Worm (Caenorhabditis elegans): Measurements from ENCODE around the gene T07F8.1.

DNA sequence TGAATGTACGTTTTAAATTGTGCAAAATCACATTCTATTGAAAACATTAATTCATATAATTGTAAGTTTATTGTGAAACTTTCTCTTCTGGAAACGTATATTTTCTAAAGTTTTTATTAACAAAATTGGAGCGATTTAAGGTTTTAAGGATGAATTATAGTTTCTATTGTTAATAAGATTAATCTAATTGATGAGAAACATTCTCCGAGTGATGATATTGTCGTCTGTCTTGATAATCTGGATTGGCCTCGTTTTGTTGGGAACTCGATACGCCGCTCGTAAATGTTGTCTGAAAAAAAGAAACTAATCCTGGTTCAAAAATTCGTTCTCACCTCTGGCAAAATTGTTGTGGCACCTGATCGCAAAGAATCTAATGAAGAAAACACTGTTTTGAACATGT is 41.9 kb upstream of the T07F8.1 start:
- TF ChIP-seq unc-62 (GFP tag; optimal IDR thresholded peaks at IDR 0.05 in 1 of 2), result no peak
- TF ChIP-seq unc-62 (tag; optimal IDR thresholded peaks at IDR 0.05), result no peak
- no peak for TF ChIP-seq php-3 (GFP tag; IDR thresholded peaks at IDR 0.05)
- TF ChIP-seq lin-38 (GFP tag; IDR thresholded peaks at IDR 0.05), result peak; percentile 37; the same call in 1 of the 2 replicates
- no peak for TF ChIP-seq unc-39 (tag; optimal IDR thresholded peaks at IDR 0.05)
- TF ChIP-seq R02D3.7 (tag; optimal IDR thresholded peaks at IDR 0.05), result no peak
- TF ChIP-seq lsy-2 (tag; optimal IDR thresholded peaks at IDR 0.05), result no peak
